Worm (Caenorhabditis elegans) whole organism, L4/young adult: ENCODE measurements around the gene F01D5.2.

Source experiments
- W03F9.2 ChIP-seq: fragments of 150-350 bp; optimal IDR thresholded peaks from 2 replicates; lab custom pipeline; 2014; ENCODE audit warnings: missing biosample characterization, missing genetic modification characterization
- dao-5 ChIP-seq: sonication (generic microtip); optimal IDR thresholded peaks from 2 replicates; lab custom pipeline; 2016; ENCODE audit warnings: missing genotype, missing genetic modification characterization, moderate library complexity, missing compliant biosample characterization
- him-1 ChIP-seq: sonication (generic microtip); optimal IDR thresholded peaks from 2 replicates; lab custom pipeline; 2016; ENCODE audit warnings: missing genotype, missing genetic modification reagents, missing genetic modification characterization, missing compliant biosample characterization

- TF ChIP-seq dao-5 (tag; lab: Kevin White, UChicago) = no peak
- no peak for TF ChIP-seq him-1 (tag; lab: Kevin White, UChicago)
- TF ChIP-seq W03F9.2 = no peak
These were observed 1.4 kb downstream of the F01D5.2 start, which contains the start of gene F01D5.1 for ce11 chrII:13997477-13997876.
